Worm (Caenorhabditis elegans) whole organism, L2 larva: Measurements from ENCODE around the gene snb-5.
A peak's percentile ranks its signal among the peaks of the same experiment; 100 is the strongest.

Experiments used
- C34F6.9 ChIP-seq: fragments of 150-350 bp; optimal IDR thresholded peaks from 2 replicates; lab custom pipeline; 2014; ENCODE audit warnings: missing biosample characterization, missing genetic modification characterization
- F13H6.1 ChIP-seq: sonication (generic microtip); optimal IDR thresholded peaks from 2 replicates; lab custom pipeline; 2016; ENCODE audit warnings: missing genetic modification characterization, missing compliant biosample characterization
- R02D3.7 ChIP-seq: fragments of 150-350 bp; optimal IDR thresholded peaks from 2 replicates; lab custom pipeline; 2014; ENCODE audit warnings: missing biosample characterization, missing genetic modification characterization
- Y55F3AM.14 ChIP-seq: fragments of 200-800 bp; sonication (Bioruptor generic); optimal IDR thresholded peaks from 2 replicates; lab custom pipeline; 2018; ENCODE audit warnings: mild to moderate bottlenecking, missing genetic modification characterization, missing compliant biosample characterization
- ZK546.5 ChIP-seq: sonication (generic microtip); optimal IDR thresholded peaks from 2 replicates; lab custom pipeline; 2017; ENCODE audit warnings: missing biosample characterization, missing genetic modification characterization
- alr-1 ChIP-seq: fragments of 150-350 bp; optimal IDR thresholded peaks from 2 replicates; lab custom pipeline; 2014; ENCODE audit warnings: missing biosample characterization, missing genetic modification characterization
- aly-2 ChIP-seq: fragments of 150-350 bp; optimal IDR thresholded peaks from 2 replicates; lab custom pipeline; 2014; ENCODE audit warnings: missing biosample characterization, missing genetic modification characterization
- ama-1 ChIP-seq: fragments of 150-350 bp; optimal IDR thresholded peaks from 2 replicates; lab custom pipeline; 2018; ENCODE audit warnings: inconsistent platforms
- blmp-1 ChIP-seq: sonication (generic microtip); optimal IDR thresholded peaks from 2 replicates; lab custom pipeline; 2017; ENCODE audit warnings: missing genetic modification characterization, mild to moderate bottlenecking, missing compliant biosample characterization, antibody characterized with exemption, moderate library complexity; ENCODE audit not compliant: insufficient read depth
- ceh-16 ChIP-seq: fragments of 150-350 bp; optimal IDR thresholded peaks from 2 replicates; lab custom pipeline; 2014; ENCODE audit warnings: missing biosample characterization, missing genetic modification characterization
- ceh-82 ChIP-seq: fragments of 150-350 bp; optimal IDR thresholded peaks from 2 replicates; lab custom pipeline; 2014; ENCODE audit warnings: missing biosample characterization, missing genetic modification characterization
- crh-2 ChIP-seq: sonication (generic microtip); optimal IDR thresholded peaks from 2 replicates; lab custom pipeline; 2017; ENCODE audit warnings: missing biosample characterization, missing genetic modification characterization
- dmd-4 ChIP-seq: sonication (generic microtip); optimal IDR thresholded peaks from 2 replicates; lab custom pipeline; 2017; ENCODE audit warnings: missing biosample characterization, missing genetic modification characterization
- egl-27 ChIP-seq: sonication (generic microtip); optimal IDR thresholded peaks from 3 replicates; lab custom pipeline; 2017; ENCODE audit warnings: missing biosample characterization, missing genetic modification reagents, missing genetic modification characterization
- elt-1 ChIP-seq: fragments of 150-350 bp; optimal IDR thresholded peaks from 2 replicates; lab custom pipeline; 2014; ENCODE audit warnings: missing biosample characterization, missing genetic modification characterization
- elt-3 ChIP-seq: sonication (generic microtip); optimal IDR thresholded peaks from 2 replicates; lab custom pipeline; 2017; ENCODE audit warnings: missing biosample characterization, missing genetic modification characterization
- fos-1 ChIP-seq: fragments of 150-350 bp; optimal IDR thresholded peaks from 2 replicates; lab custom pipeline; 2014; ENCODE audit warnings: missing biosample characterization, missing genetic modification characterization
- gmeb-1 ChIP-seq: fragments of 150-350 bp; optimal IDR thresholded peaks from 2 replicates; lab custom pipeline; 2014; ENCODE audit warnings: missing biosample characterization, missing genetic modification characterization
- lin-11 ChIP-seq: fragments of 150-350 bp; sonication (generic microtip); optimal IDR thresholded peaks from 2 replicates; lab custom pipeline; 2014; ENCODE audit warnings: missing biosample characterization, missing genetic modification characterization, inconsistent platforms, mixed read lengths
- lin-13 ChIP-seq: fragments of 150-350 bp; optimal IDR thresholded peaks from 2 replicates; lab custom pipeline; 2014; ENCODE audit warnings: missing biosample characterization, missing genetic modification reagents, missing genetic modification characterization
- lin-39 ChIP-seq: fragments of 150-350 bp; optimal IDR thresholded peaks from 2 replicates; lab custom pipeline; 2014; ENCODE audit warnings: missing biosample characterization, missing genetic modification reagents, missing genetic modification characterization
- lsy-2 ChIP-seq, 2 experiments: fragments of 150-350 bp in 1 of 2; sonication (generic microtip) in 1 of 2; optimal IDR thresholded peaks; 2 replicates each; lab custom pipeline; 2014 to 2017; ENCODE audit warnings: missing biosample characterization in 2 of 2, missing genetic modification characterization in 2 of 2
- mab-5 ChIP-seq: fragments of 150-350 bp; optimal IDR thresholded peaks from 2 replicates; lab custom pipeline; 2014; ENCODE audit warnings: missing biosample characterization, missing genetic modification characterization
- mbf-1 ChIP-seq: sonication (generic microtip); optimal IDR thresholded peaks from 2 replicates; lab custom pipeline; 2017; ENCODE audit warnings: missing biosample characterization, missing genetic modification characterization
- mdl-1 ChIP-seq, 2 experiments: fragments of 150-350 bp in 1 of 2; sonication (generic microtip) in 1 of 2; optimal IDR thresholded peaks; 2 replicates each; lab custom pipeline; 2017; ENCODE audit warnings: missing biosample characterization in 2 of 2, missing genetic modification characterization in 2 of 2
- nhr-10 ChIP-seq: sonication (generic microtip); optimal IDR thresholded peaks from 2 replicates; lab custom pipeline; 2017; ENCODE audit warnings: missing biosample characterization, missing genetic modification characterization
- nhr-11 ChIP-seq: fragments of 150-350 bp; optimal IDR thresholded peaks from 2 replicates; lab custom pipeline; 2014; ENCODE audit warnings: missing biosample characterization, missing genetic modification characterization
- nhr-12 ChIP-seq: fragments of 150-350 bp; optimal IDR thresholded peaks from 2 replicates; lab custom pipeline; 2014; ENCODE audit warnings: missing biosample characterization, missing genetic modification characterization
- nhr-129 ChIP-seq: fragments of 150-350 bp; optimal IDR thresholded peaks from 2 replicates; lab custom pipeline; 2014; ENCODE audit warnings: missing biosample characterization, missing genetic modification characterization
- nhr-21 ChIP-seq: fragments of 150-350 bp; optimal IDR thresholded peaks from 2 replicates; lab custom pipeline; 2014; ENCODE audit warnings: missing biosample characterization, missing genetic modification characterization
- nhr-23 ChIP-seq: fragments of 150-350 bp; optimal IDR thresholded peaks from 2 replicates; lab custom pipeline; 2014; ENCODE audit warnings: missing biosample characterization, missing genetic modification reagents, missing genetic modification characterization
- nhr-237 ChIP-seq: fragments of 150-350 bp; optimal IDR thresholded peaks from 2 replicates; lab custom pipeline; 2014; ENCODE audit warnings: missing biosample characterization, missing genetic modification characterization
- nhr-25 ChIP-seq: fragments of 150-350 bp; sonication (generic microtip); optimal IDR thresholded peaks from 3 replicates; lab custom pipeline; 2014; ENCODE audit warnings: missing biosample characterization, missing genetic modification characterization
- nhr-6 ChIP-seq: fragments of 150-350 bp; optimal IDR thresholded peaks from 2 replicates; lab custom pipeline; 2014; ENCODE audit warnings: missing biosample characterization, missing genetic modification characterization
- nhr-77 ChIP-seq: fragments of 150-350 bp; optimal IDR thresholded peaks from 2 replicates; lab custom pipeline; 2014; ENCODE audit warnings: missing biosample characterization, missing genetic modification characterization
- peb-1 ChIP-seq: fragments of 150-350 bp; optimal IDR thresholded peaks from 2 replicates; lab custom pipeline; 2014; ENCODE audit warnings: missing biosample characterization, missing genetic modification characterization
- sem-4 ChIP-seq: fragments of 150-350 bp; optimal IDR thresholded peaks from 2 replicates; lab custom pipeline; 2014; ENCODE audit warnings: missing biosample characterization, missing genetic modification reagents, missing genetic modification characterization
- skn-1 ChIP-seq: sonication (generic microtip); optimal IDR thresholded peaks from 2 replicates; lab custom pipeline; 2017; ENCODE audit warnings: missing biosample characterization, missing genetic modification characterization
- sma-3 ChIP-seq: sonication (generic microtip); optimal IDR thresholded peaks from 2 replicates; lab custom pipeline; 2016; ENCODE audit warnings: missing genetic modification reagents, missing genetic modification characterization, missing compliant biosample characterization
- sma-9 ChIP-seq, 2 experiments: fragments of 150-350 bp in 1 of 2; sonication (generic microtip) in 1 of 2; optimal IDR thresholded peaks; 2 replicates each; lab custom pipeline; 2014 to 2016; ENCODE audit warnings: missing genetic modification characterization in 2 of 2, mild to moderate bottlenecking in 1 of 2, missing biosample characterization in 1 of 2, missing compliant biosample characterization in 1 of 2, missing genetic modification reagents in 1 of 2, moderate library complexity in 1 of 2
- snpc-4 ChIP-seq: fragments of 150-350 bp; optimal IDR thresholded peaks from 2 replicates; lab custom pipeline; 2014; ENCODE audit warnings: missing biosample characterization, missing genetic modification characterization
- unc-39 ChIP-seq: fragments of 150-350 bp; optimal IDR thresholded peaks from 2 replicates; lab custom pipeline; 2014; ENCODE audit warnings: missing biosample characterization, missing genetic modification characterization
- unc-55 ChIP-seq: fragments of 150-350 bp; sonication (generic microtip); optimal IDR thresholded peaks from 3 replicates; lab custom pipeline; 2014; ENCODE audit warnings: missing biosample characterization, missing genetic modification reagents, missing genetic modification characterization
- unc-62 ChIP-seq: fragments of 150-350 bp; optimal IDR thresholded peaks from 2 replicates; lab custom pipeline; 2014; ENCODE audit warnings: missing biosample characterization, missing genetic modification reagents, missing genetic modification characterization
- zag-1 ChIP-seq: fragments of 150-350 bp; optimal IDR thresholded peaks from 2 replicates; lab custom pipeline; 2014; ENCODE audit warnings: missing biosample characterization, missing genetic modification characterization
- ztf-1 ChIP-seq: fragments of 200-800 bp; sonication (Bioruptor generic); conservative IDR thresholded peaks from 2 replicates; pipeline ENCODE4 v1.3.6; 2022; ENCODE audit warnings: missing genetic modification characterization, missing compliant biosample characterization
- ztf-11 ChIP-seq: sonication (generic microtip); optimal IDR thresholded peaks from 2 replicates; lab custom pipeline; 2017; ENCODE audit warnings: missing biosample characterization, missing genetic modification characterization
- ztf-4 ChIP-seq: fragments of 150-350 bp; optimal IDR thresholded peaks from 2 replicates; lab custom pipeline; 2014; ENCODE audit warnings: missing biosample characterization, missing genetic modification characterization

snb-5 gene

ce11 chrIII:8163788-8164423 lies 38.9 kb upstream of the snb-5 start, which contains the start of gene prp-8:
Gene prp-8 (plus strand): TSS chrIII:8164373.
- TF ChIP-seq C34F6.9 (tag; lab: Kevin White, UChicago) (peak; percentile 96), ceh-16 (tag; lab: Kevin White, UChicago) (peak; percentile 85), nhr-6 (tag; lab: Kevin White, UChicago) (no peak), elt-1 (tag; lab: Kevin White, UChicago) (no peak), peb-1 (tag; lab: Kevin White, UChicago) (no peak), gmeb-1 (tag; lab: Kevin White, UChicago) (peak; percentile 88), nhr-12 (tag; lab: Kevin White, UChicago) (no peak), ceh-82 (tag; lab: Kevin White, UChicago) (peak; percentile 30), ZK546.5 (tag; lab: Kevin White, UChicago) (peak; percentile 94), nhr-23 (tag; lab: Kevin White, UChicago) (no peak), mdl-1 (tag; optimal IDR thresholded peaks at IDR 0.05; lab: Kevin White, UChicago) (peak in 1 of 2 experiments; percentile 38), lin-39 (no peak), lin-13 (GFP tag; lab: Kevin White, UChicago) (peak; percentile 91), nhr-10 (tag; lab: Kevin White, UChicago) (peak; percentile 59), egl-27 (tag; lab: Kevin White, UChicago) (peak; percentile 50), nhr-25 (peak; percentile 91), ztf-1 (GFP tag; lab: Robert Waterston, UW) (no peak), alr-1 (tag; lab: Kevin White, UChicago) (no peak), nhr-129 (tag; lab: Kevin White, UChicago) (peak; percentile 90), lin-11 (tag; lab: Kevin White, UChicago) (peak; percentile 94), mab-5 (tag; lab: Kevin White, UChicago) (peak; percentile 79), nhr-237 (no peak), lsy-2 (tag; optimal IDR thresholded peaks at IDR 0.05; lab: Kevin White, UChicago) (peak; percentile 96 to 99), dmd-4 (no peak), nhr-77 (no peak), sma-9 (GFP tag; optimal IDR thresholded peaks at IDR 0.05; lab: Kevin White, UChicago) (peak; percentile 88), sma-9 (tag; optimal IDR thresholded peaks at IDR 0.05; lab: Kevin White, UChicago) (no peak), zag-1 (tag; lab: Kevin White, UChicago) (peak; percentile 65), aly-2 (no peak), fos-1 (peak; percentile 72), blmp-1 (tag; lab: Kevin White, UChicago) (peak; percentile 82), mbf-1 (tag; lab: Kevin White, UChicago) (no peak), unc-39 (tag; lab: Kevin White, UChicago) (no peak), nhr-11 (tag; lab: Kevin White, UChicago) (no peak), Y55F3AM.14 (GFP tag; lab: Kevin White, UChicago) (no peak), skn-1 (no peak), R02D3.7 (tag; lab: Kevin White, UChicago) (no peak), crh-2 (tag; lab: Kevin White, UChicago) (peak; percentile 95), nhr-21 (tag; lab: Kevin White, UChicago) (peak; percentile 71), snpc-4 (tag; lab: Kevin White, UChicago) (no peak), elt-3 (tag; lab: Kevin White, UChicago) (no peak), sem-4 (tag; lab: Kevin White, UChicago) (peak; percentile 91), ztf-11 (tag; lab: Kevin White, UChicago) (no peak), F13H6.1 (tag; lab: Kevin White, UChicago) (peak; percentile 88), unc-62 (GFP tag; lab: Kevin White, UChicago) (no peak), ama-1 (peak; percentile 48), ztf-4 (peak; percentile 78), unc-55 (GFP tag; lab: Kevin White, UChicago) (peak; percentile 97), sma-3 (peak; percentile 87)
